Fruit fly (Drosophila melanogaster): Measurements from ENCODE around the gene Rsod.
A peak's percentile ranks its signal among the peaks of the same experiment; 100 is the strongest.

Gene Rsod

DNA sequence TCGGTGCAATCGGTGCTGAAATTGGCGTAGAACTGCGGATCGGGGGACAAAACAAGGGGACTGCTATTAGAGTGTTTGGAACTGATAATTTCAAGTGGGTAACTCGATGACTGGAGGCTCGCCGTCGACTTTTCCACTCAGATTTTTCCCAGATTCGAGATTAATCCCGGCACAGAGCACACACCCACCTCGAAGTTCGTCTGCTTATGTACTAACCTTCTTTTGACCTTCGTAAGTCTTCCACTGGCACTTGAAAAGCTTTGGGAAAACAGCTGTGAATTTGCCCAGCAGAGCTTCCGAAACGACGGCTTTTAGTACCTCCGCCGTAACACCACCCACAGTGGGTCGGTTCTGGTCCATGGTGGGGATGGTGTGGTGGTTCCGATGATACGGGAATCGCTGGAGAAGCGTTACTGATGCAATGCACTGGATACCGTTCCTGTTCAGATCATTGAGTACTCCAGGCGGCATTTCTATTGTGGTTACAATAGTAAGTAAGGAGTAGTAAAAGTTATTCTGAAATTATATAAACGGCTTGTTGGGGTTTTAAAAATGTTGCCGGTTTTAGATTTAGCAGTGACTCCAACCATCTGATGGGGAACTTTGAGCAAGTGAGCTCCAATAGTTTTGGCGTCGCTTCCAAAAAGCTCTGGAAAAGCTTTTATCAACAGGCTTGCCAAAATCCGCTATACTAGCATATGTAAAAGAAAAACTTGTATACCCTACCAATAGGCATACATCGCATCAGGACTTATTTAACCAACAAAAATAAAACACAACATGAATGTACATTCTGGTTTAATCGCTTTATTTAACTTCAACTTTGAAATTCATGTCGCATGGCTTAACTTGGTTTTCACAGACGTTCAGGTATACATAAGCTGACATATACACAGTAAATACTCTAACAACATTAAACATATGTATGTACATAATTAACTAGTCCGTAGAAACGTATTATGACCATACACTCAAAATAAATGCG is 36.7 kb downstream of the Rsod start, which contains the start of gene Tpi (continued):
- TF ChIP-seq Hr78 (GFP tag; optimal IDR thresholded peaks at IDR 0.05) = peak in 1 of 2 experiments; percentile 73
- TF ChIP-seq Atf6 (GFP tag; IDR thresholded peaks at IDR 0.05) = peak; percentile 57
- no peak for TF ChIP-seq CG30431 (GFP tag; optimal IDR thresholded peaks at IDR 0.05)
- TF ChIP-seq sna (GFP tag; IDR thresholded peaks at IDR 0.05; ENCODE audit: partially characterized antibody) = no peak
- TF ChIP-seq az2 (GFP tag; optimal IDR thresholded peaks at IDR 0.05) = peak; percentile 41
- no peak for TF ChIP-seq CG9215 (GFP tag; IDR thresholded peaks at IDR 0.05)
- peak; percentile 84 for TF ChIP-seq ftz-f1 (GFP tag; optimal IDR thresholded peaks at IDR 0.05)
- no peak for TF ChIP-seq D19B (GFP tag; optimal IDR thresholded peaks at IDR 0.05)
- no peak for TF ChIP-seq scrt (GFP tag; optimal IDR thresholded peaks at IDR 0.05)
- peak; percentile 1 for TF ChIP-seq CG12155 (GFP tag; optimal IDR thresholded peaks at IDR 0.05)
- peak; percentile 97 for TF ChIP-seq hkb (optimal IDR thresholded peaks at IDR 0.05)
- no peak for TF ChIP-seq hkb (GFP tag; IDR thresholded peaks at IDR 0.05)
- TF ChIP-seq CG1832 (GFP tag; optimal IDR thresholded peaks at IDR 0.05) = no peak
- TF ChIP-seq CG6854 (GFP tag; optimal IDR thresholded peaks at IDR 0.05) = no peak
- TF ChIP-seq CG2129 (GFP tag; IDR thresholded peaks at IDR 0.05; ENCODE audit: partially characterized antibody) = no peak
- no peak for TF ChIP-seq Trl (optimal IDR thresholded peaks at IDR 0.05)
- TF ChIP-seq Trl (GFP tag; optimal IDR thresholded peaks at IDR 0.05) = no peak
- TF ChIP-seq bab2 (GFP tag; optimal IDR thresholded peaks at IDR 0.05) = no peak
- peak; percentile 5 for TF ChIP-seq CG9437 (GFP tag; optimal IDR thresholded peaks at IDR 0.05)
- no peak for TF ChIP-seq CG14667 (GFP tag; IDR thresholded peaks at IDR 0.05)
- TF ChIP-seq CG9727 (GFP tag; optimal IDR thresholded peaks at IDR 0.05) = no peak
- TF ChIP-seq NfI (GFP tag; optimal IDR thresholded peaks at IDR 0.05) = peak; percentile 35
- no peak for TF ChIP-seq CG17186 (GFP tag; optimal IDR thresholded peaks at IDR 0.05)
- TF ChIP-seq Drgx (GFP tag; IDR thresholded peaks at IDR 0.05) = no peak
- TF ChIP-seq CG12299 (tag; optimal IDR thresholded peaks at IDR 0.05) = no peak
- TF ChIP-seq Hmr (GFP tag; optimal IDR thresholded peaks at IDR 0.05) = peak; percentile 27
- peak; percentile 63 for TF ChIP-seq grau (tag; optimal IDR thresholded peaks at IDR 0.05)
- TF ChIP-seq BEAF-32 (GFP tag; optimal IDR thresholded peaks at IDR 0.05) = peak; percentile 29
- TF ChIP-seq amos (GFP tag; IDR thresholded peaks at IDR 0.05; ENCODE audit: partially characterized antibody) = no peak
- TF ChIP-seq CG10321 (GFP tag; IDR thresholded peaks at IDR 0.05) = no peak
- no peak for TF ChIP-seq lov (optimal IDR thresholded peaks at IDR 0.05)
- TF ChIP-seq lov (GFP tag; IDR thresholded peaks at IDR 0.05) = no peak
- TF ChIP-seq row (GFP tag; IDR thresholded peaks at IDR 0.05) = peak; percentile 51; the same call in 2 of the 3 replicates
- TF ChIP-seq dati (GFP tag; IDR thresholded peaks at IDR 0.05) = no peak
- TF ChIP-seq CG13296 (GFP tag; optimal IDR thresholded peaks at IDR 0.05) = no peak
- peak in 1 of 2 experiments; percentile 87 for TF ChIP-seq crp (GFP tag; optimal IDR thresholded peaks at IDR 0.05)
- TF ChIP-seq Hr3 (GFP tag; optimal IDR thresholded peaks at IDR 0.05) = no peak
- peak; percentile 20 for TF ChIP-seq CG9817 (tag; optimal IDR thresholded peaks at IDR 0.05)
- no peak for TF ChIP-seq pfk (GFP tag; optimal IDR thresholded peaks at IDR 0.05)
- TF ChIP-seq tup (GFP tag; optimal IDR thresholded peaks at IDR 0.05) = no peak
- no peak for TF ChIP-seq wdn (GFP tag; IDR thresholded peaks at IDR 0.05)
- TF ChIP-seq CG18599 (GFP tag; optimal IDR thresholded peaks at IDR 0.05) = peak; percentile 28
- TF ChIP-seq bbx (GFP tag; IDR thresholded peaks at IDR 0.05; ENCODE audit: partially characterized antibody) = no peak; the same call in 1 of the 2 replicates
- peak; percentile 29 for TF ChIP-seq CG10209 (GFP tag; optimal IDR thresholded peaks at IDR 0.05)
- TF ChIP-seq BtbVII (GFP tag; optimal IDR thresholded peaks at IDR 0.05) = peak; percentile 9
- no peak for TF ChIP-seq CG33557 (GFP tag; optimal IDR thresholded peaks at IDR 0.05)
- TF ChIP-seq Bteb2 (GFP tag; optimal IDR thresholded peaks at IDR 0.05) = peak; percentile 26
- TF ChIP-seq usp (GFP tag; optimal IDR thresholded peaks at IDR 0.05) = no peak

All from whole organism, embryonic.